Worm (Caenorhabditis elegans): ENCODE data around the gene K11H3.3.

K11H3.3 gene

ce11 chrIII:9827163-9827951 lies 24.3 kb upstream of the K11H3.3 start, which contains the start of the genes ZK632.10 and ZK632.11:
Gene ZK632.10 (minus strand): TSS chrIII:9827722.
Gene ZK632.11 (plus strand): TSS chrIII:9827915.
- TF ChIP-seq mep-1 (tag; optimal IDR thresholded peaks at IDR 0.05) (peak; percentile 4), sem-2 (GFP tag; optimal IDR thresholded peaks at IDR 0.05) (no peak), nhr-28 (tag; optimal IDR thresholded peaks at IDR 0.05) (no peak), pha-4 (tag; optimal IDR thresholded peaks at IDR 0.05) (peak; percentile 76), ces-1 (GFP tag; optimal IDR thresholded peaks at IDR 0.05) (peak; percentile 61), lsy-2 (tag; optimal IDR thresholded peaks at IDR 0.05) (peak; percentile 96), ceh-39 (tag; optimal IDR thresholded peaks at IDR 0.05) (no peak), zip-8 (tag; optimal IDR thresholded peaks at IDR 0.05) (peak; percentile 38), nhr-237 (tag; optimal IDR thresholded peaks at IDR 0.05) (peak; percentile 9), lin-32 (GFP tag; optimal IDR thresholded peaks at IDR 0.05) (no peak)

- no peak for TF ChIP-seq ham-2 (GFP tag; optimal IDR thresholded peaks at IDR 0.05)
- no peak for TF ChIP-seq nhr-237 (tag; optimal IDR thresholded peaks at IDR 0.05)
- no peak for TF ChIP-seq ztf-11 (tag; optimal IDR thresholded peaks at IDR 0.05)
- TF ChIP-seq mls-2 (tag; optimal IDR thresholded peaks at IDR 0.05) = no peak
- TF ChIP-seq elt-3 (tag; optimal IDR thresholded peaks at IDR 0.05) = no peak
These were observed 21.2 kb upstream of the K11H3.3 start, which contains the start of gene ZK632.12 for ce11 chrIII:9830502-9830901. Gene ZK632.12 (plus strand): TSS chrIII:9830802.

ce11 chrIII:9832569-9832968 lies 19.1 kb upstream of the K11H3.3 start:
- TF ChIP-seq ces-1 (GFP tag; optimal IDR thresholded peaks at IDR 0.05) (no peak), drap-1 (GFP tag; optimal IDR thresholded peaks at IDR 0.05) (no peak), lin-13 (tag; optimal IDR thresholded peaks at IDR 0.05) (no peak), nhr-76 (tag; optimal IDR thresholded peaks at IDR 0.05) (no peak), elt-1 (tag; optimal IDR thresholded peaks at IDR 0.05; ENCODE audit: borderline replicate concordance, insufficient read depth) (no peak), pha-4 (tag; optimal IDR thresholded peaks at IDR 0.05) (no peak), flh-1 (GFP tag; optimal IDR thresholded peaks at IDR 0.05) (no peak), unc-62 (GFP tag; optimal IDR thresholded peaks at IDR 0.05) (no peak), mep-1 (tag; optimal IDR thresholded peaks at IDR 0.05) (no peak), unc-120 (tag; optimal IDR thresholded peaks at IDR 0.05; ENCODE audit: poor library complexity, severe bottlenecking) (no peak), sem-2 (GFP tag; optimal IDR thresholded peaks at IDR 0.05) (no peak), mab-5 (tag; optimal IDR thresholded peaks at IDR 0.05) (no peak), sptf-1 (tag; optimal IDR thresholded peaks at IDR 0.05) (no peak), snpc-4 (tag; optimal IDR thresholded peaks at IDR 0.05) (no peak), nhr-12 (tag; optimal IDR thresholded peaks at IDR 0.05) (no peak), nhr-2 (tag; optimal IDR thresholded peaks at IDR 0.05) (no peak), bed-3 (GFP tag; optimal IDR thresholded peaks at IDR 0.05) (no peak), mls-2 (tag; optimal IDR thresholded peaks at IDR 0.05) (no peak), ceh-83 (GFP tag; optimal IDR thresholded peaks at IDR 0.05) (no peak), M03D4.4 (tag; optimal IDR thresholded peaks at IDR 0.05) (no peak)

- no peak for TF ChIP-seq nhr-12 (tag; optimal IDR thresholded peaks at IDR 0.05)
- no peak for TF ChIP-seq blmp-1 (tag; optimal IDR thresholded peaks at IDR 0.05)
- TF ChIP-seq unc-39 (tag; optimal IDR thresholded peaks at IDR 0.05) = no peak
These were observed 16.8 kb upstream of the K11H3.3 start, which contains the start of gene K11H3.8 for ce11 chrIII:9834888-9835287. Gene K11H3.8 (plus strand): TSS chrIII:9835188.

ce11 chrIII:9843715-9844114 lies 7.9 kb upstream of the K11H3.3 start, which contains the start of gene K11H3.5:
Gene K11H3.5 (plus strand): TSS chrIII:9843768.
- TF ChIP-seq sem-2 (GFP tag; optimal IDR thresholded peaks at IDR 0.05) (no peak), ces-1 (GFP tag; optimal IDR thresholded peaks at IDR 0.05) (no peak), mab-5 (tag; optimal IDR thresholded peaks at IDR 0.05) (no peak), lsy-2 (tag; optimal IDR thresholded peaks at IDR 0.05) (no peak), unc-62 (GFP tag; optimal IDR thresholded peaks at IDR 0.05) (no peak), nhr-237 (tag; optimal IDR thresholded peaks at IDR 0.05) (no peak), ceh-83 (GFP tag; optimal IDR thresholded peaks at IDR 0.05) (no peak), nhr-2 (tag; optimal IDR thresholded peaks at IDR 0.05) (no peak), flh-1 (GFP tag; optimal IDR thresholded peaks at IDR 0.05) (no peak), M03D4.4 (tag; optimal IDR thresholded peaks at IDR 0.05) (no peak), drap-1 (GFP tag; optimal IDR thresholded peaks at IDR 0.05) (no peak), snpc-4 (tag; optimal IDR thresholded peaks at IDR 0.05) (no peak), elt-3 (tag; optimal IDR thresholded peaks at IDR 0.05) (no peak), ztf-11 (tag; optimal IDR thresholded peaks at IDR 0.05) (no peak), bed-3 (GFP tag; optimal IDR thresholded peaks at IDR 0.05) (no peak), mep-1 (tag; optimal IDR thresholded peaks at IDR 0.05) (no peak), mls-2 (tag; optimal IDR thresholded peaks at IDR 0.05) (no peak), nhr-28 (tag; optimal IDR thresholded peaks at IDR 0.05) (no peak), hlh-1 (tag; optimal IDR thresholded peaks at IDR 0.05) (no peak)

Data from whole organism, mixed stage, embryonic.